Fruit fly (Drosophila melanogaster) whole organism, wandering third instar larva: ENCODE results near the gene CG32625.

Source experiments
- GATAd ChIP-seq: sonication (Bioruptor generic); optimal IDR thresholded peaks from 2 replicates; lab custom pipeline; 2016; ENCODE audit warnings: missing biosample characterization, missing genetic modification characterization
- Hr78 ChIP-seq: fragments of >200 bp; optimal IDR thresholded peaks from 2 replicates; lab custom pipeline; 2017; ENCODE audit warnings: missing biosample characterization, missing genetic modification characterization
- Mio ChIP-seq: sonication (Bioruptor generic); optimal IDR thresholded peaks from 2 replicates; lab custom pipeline; 2016; ENCODE audit warnings: missing biosample characterization, missing genetic modification characterization
- Vsx2 ChIP-seq: fragments of 200-300, 225-300 bp; sonication (Bioruptor generic); optimal IDR thresholded peaks from 2 replicates; lab custom pipeline; 2018; ENCODE audit warnings: missing biosample characterization, missing genetic modification characterization; ENCODE audit not compliant: partially characterized antibody
- brk ChIP-seq: fragments of 200-800 bp; sonication (Bioruptor generic); optimal IDR thresholded peaks from 2 replicates; lab custom pipeline; 2016; ENCODE audit warnings: missing biosample characterization, mild to moderate bottlenecking, missing genetic modification characterization
- fru ChIP-seq: fragments of 200-800 bp; sonication (Bioruptor generic); optimal IDR thresholded peaks from 3 replicates; lab custom pipeline; 2016; ENCODE audit warnings: missing biosample characterization, mild to moderate bottlenecking, missing genetic modification characterization
- lola ChIP-seq: fragments of >200 bp; optimal IDR thresholded peaks from 2 replicates; lab custom pipeline; 2017; ENCODE audit warnings: missing biosample characterization, missing genetic modification characterization
- pan ChIP-seq: fragments of >200 bp; optimal IDR thresholded peaks from 2 replicates; lab custom pipeline; 2017
- rgr ChIP-seq: fragments of 200-800 bp; sonication (Bioruptor generic); optimal IDR thresholded peaks from 3 replicates; lab custom pipeline; 2016; ENCODE audit warnings: missing biosample characterization, mild to moderate bottlenecking, missing genetic modification characterization
- sv ChIP-seq: fragments of 200-800 bp; sonication (Bioruptor generic); optimal IDR thresholded peaks from 3 replicates; lab custom pipeline; 2016; ENCODE audit warnings: missing biosample characterization, missing genetic modification characterization

DNA sequence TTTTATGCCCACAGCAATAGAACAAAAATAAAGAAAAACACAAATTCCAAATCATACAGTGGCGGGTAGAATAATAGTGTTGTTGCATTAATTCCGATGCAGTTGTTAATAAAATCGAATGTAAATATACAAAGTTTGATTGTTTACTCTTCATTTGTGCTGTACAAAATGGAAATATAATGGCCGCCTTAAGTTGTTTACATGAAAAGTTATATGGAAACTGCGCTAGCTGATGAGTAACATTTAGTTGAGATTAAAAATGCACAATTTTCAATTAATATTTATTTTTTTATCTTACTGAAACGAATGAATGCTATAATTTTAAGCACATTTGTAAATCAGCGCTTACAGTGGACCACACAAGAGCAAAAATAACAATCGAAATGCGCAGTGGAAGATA, 21.8 kb downstream of the CG32625 start:
- TF ChIP-seq fru (GFP tag; lab: Kevin White, UChicago) (no peak), sv (GFP tag; lab: Kevin White, UChicago) (no peak), brk (no peak), pan (lab: Kevin White, UChicago) (no peak), Vsx2 (no peak), GATAd (GFP tag; lab: Kevin White, UChicago) (no peak), Mio (GFP tag; lab: Kevin White, UChicago) (no peak), Hr78 (GFP tag; lab: Kevin White, UChicago) (no peak), lola (GFP tag; lab: Kevin White, UChicago) (no peak), rgr (GFP tag; lab: Kevin White, UChicago) (no peak)
